Worm (Caenorhabditis elegans) whole organism, late embryonic: ENCODE measurements around the gene F11D11.3.

Experiments
- C38D4.7 ChIP-seq: fragments of 200-800 bp; sonication (Bioruptor generic); optimal IDR thresholded peaks from 2 replicates; lab custom pipeline; 2018; ENCODE audit warnings: mild to moderate bottlenecking, missing genetic modification characterization, moderate library complexity, missing compliant biosample characterization
- T23F11.4 ChIP-seq: fragments of 200-800 bp; sonication (Bioruptor generic); optimal IDR thresholded peaks from 2 replicates; lab custom pipeline; 2018; ENCODE audit warnings: mild to moderate bottlenecking, missing genetic modification characterization, missing compliant biosample characterization
- ama-1 ChIP-seq: fragments of 150-350 bp; optimal IDR thresholded peaks from 2 replicates; lab custom pipeline; 2014
- ceh-19 ChIP-seq: fragments of 200-800 bp; sonication (Bioruptor generic); optimal IDR thresholded peaks from 2 replicates; lab custom pipeline; 2018; ENCODE audit warnings: mild to moderate bottlenecking, missing genetic modification characterization, missing compliant biosample characterization
- ceh-34 ChIP-seq: sonication (generic microtip); optimal IDR thresholded peaks from 2 replicates; lab custom pipeline; 2016; ENCODE audit warnings: mild to moderate bottlenecking, missing genetic modification characterization, missing compliant biosample characterization
- ceh-45 ChIP-seq: fragments of 200-800 bp; sonication (Bioruptor generic); IDR thresholded peaks from 2 replicates; pipeline ENCODE4 v1.3.6; 2022; ENCODE audit warnings: missing genetic modification reagents, missing genetic modification characterization, missing compliant biosample characterization
- ceh-6 ChIP-seq: fragments of 200-800 bp; sonication (Bioruptor generic); optimal IDR thresholded peaks from 2 replicates; lab custom pipeline; 2018; ENCODE audit warnings: mild to moderate bottlenecking, missing genetic modification characterization, missing compliant biosample characterization
- che-1 ChIP-seq: sonication (generic microtip); optimal IDR thresholded peaks from 2 replicates; lab custom pipeline; 2016; ENCODE audit warnings: mild to moderate bottlenecking, missing genetic modification characterization, missing compliant biosample characterization
- eyg-1 ChIP-seq: sonication (generic microtip); optimal IDR thresholded peaks from 2 replicates; lab custom pipeline; 2016; ENCODE audit warnings: missing genotype, missing genetic modification characterization, missing compliant biosample characterization
- fkh-10 ChIP-seq: fragments of 150-350 bp; optimal IDR thresholded peaks from 2 replicates; lab custom pipeline; 2014; ENCODE audit warnings: missing biosample characterization, missing genetic modification reagents, missing genetic modification characterization
- hlh-13 ChIP-seq: fragments of 200-800 bp; sonication (Bioruptor generic); optimal IDR thresholded peaks from 2 replicates; lab custom pipeline; 2018; ENCODE audit warnings: mild to moderate bottlenecking, missing genetic modification characterization, missing compliant biosample characterization
- hlh-15 ChIP-seq: sonication (generic microtip); optimal IDR thresholded peaks from 2 replicates; lab custom pipeline; 2016; ENCODE audit warnings: missing genetic modification characterization, missing compliant biosample characterization
- hlh-8 ChIP-seq: sonication (generic microtip); optimal IDR thresholded peaks from 2 replicates; lab custom pipeline; 2016; ENCODE audit warnings: missing genotype, missing genetic modification characterization, missing compliant biosample characterization
- mec-3 ChIP-seq: sonication (generic microtip); optimal IDR thresholded peaks from 2 replicates; lab custom pipeline; 2016; ENCODE audit warnings: borderline replicate concordance, missing genetic modification characterization, missing compliant biosample characterization
- odd-2 ChIP-seq: sonication (generic microtip); optimal IDR thresholded peaks from 2 replicates; lab custom pipeline; 2017; ENCODE audit warnings: antibody characterized with exemption, mild to moderate bottlenecking, missing genetic modification characterization, missing compliant biosample characterization
- pqm-1 ChIP-seq: sonication (generic microtip); optimal IDR thresholded peaks from 2 replicates; lab custom pipeline; 2016; ENCODE audit warnings: missing genetic modification characterization, missing compliant biosample characterization
- pros-1 ChIP-seq: fragments of 150-350 bp; optimal IDR thresholded peaks from 2 replicates; lab custom pipeline; 2014; ENCODE audit warnings: missing biosample characterization, missing genetic modification reagents, missing genetic modification characterization
- ref-2 ChIP-seq: sonication (generic microtip); optimal IDR thresholded peaks from 2 replicates; lab custom pipeline; 2016; ENCODE audit warnings: missing genetic modification characterization, missing compliant biosample characterization
- rnt-1 ChIP-seq: sonication (generic microtip); optimal IDR thresholded peaks from 2 replicates; lab custom pipeline; 2016; ENCODE audit warnings: missing genetic modification characterization, missing compliant biosample characterization
- unc-3 ChIP-seq, 2 experiments: fragments of 200-800 bp in 1 of 2; sonication (Bioruptor generic) in 1 of 2; sonication (generic microtip) in 1 of 2; conservative IDR thresholded peaks in 1 of 2; optimal IDR thresholded peaks in 1 of 2; 2 replicates each; pipeline versions ENCODE4 v1.3.6 to Lab custom; 2016 to 2022; ENCODE audit warnings: missing compliant biosample characterization in 2 of 2, missing genetic modification characterization in 2 of 2, missing genetic modification reagents in 1 of 2
- unc-55 ChIP-seq: sonication (generic microtip); optimal IDR thresholded peaks from 2 replicates; lab custom pipeline; 2017; ENCODE audit warnings: missing biosample characterization, missing genetic modification reagents, missing genetic modification characterization
- unc-86 ChIP-seq: sonication (generic microtip); optimal IDR thresholded peaks from 2 replicates; lab custom pipeline; 2016; ENCODE audit warnings: missing genetic modification characterization, missing compliant biosample characterization
- zip-5 ChIP-seq: sonication (generic microtip); optimal IDR thresholded peaks from 2 replicates; lab custom pipeline; 2016; ENCODE audit warnings: missing genetic modification characterization, missing compliant biosample characterization

F11D11.3 gene

DNA sequence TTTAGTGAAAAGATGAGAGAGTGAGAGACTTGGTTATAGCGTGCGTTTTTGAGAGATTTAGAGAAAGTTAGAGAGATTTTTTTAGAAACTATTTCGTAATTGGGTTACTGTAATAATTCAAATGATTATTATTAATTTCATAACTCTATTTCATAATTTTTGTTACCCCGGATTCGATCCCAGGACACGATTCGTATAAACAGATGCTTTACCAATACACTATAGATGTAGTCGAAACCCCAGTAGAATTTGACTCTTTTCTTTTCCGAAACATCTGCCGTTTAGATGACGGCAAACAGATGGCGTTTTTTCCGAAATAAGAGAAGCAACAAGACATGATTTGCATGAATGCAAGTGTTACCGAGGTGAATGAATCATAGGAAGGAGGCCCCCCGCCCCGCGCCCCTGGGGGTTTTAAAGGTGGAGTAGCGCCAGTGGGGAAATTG, 50.0 kb downstream of the F11D11.3 start (continued):
- no peak for TF ChIP-seq eyg-1 (tag; lab: Kevin White, UChicago)
- no peak for TF ChIP-seq che-1 (tag; lab: Kevin White, UChicago)
- no peak for TF ChIP-seq pqm-1 (tag; lab: Kevin White, UChicago)

DNA sequence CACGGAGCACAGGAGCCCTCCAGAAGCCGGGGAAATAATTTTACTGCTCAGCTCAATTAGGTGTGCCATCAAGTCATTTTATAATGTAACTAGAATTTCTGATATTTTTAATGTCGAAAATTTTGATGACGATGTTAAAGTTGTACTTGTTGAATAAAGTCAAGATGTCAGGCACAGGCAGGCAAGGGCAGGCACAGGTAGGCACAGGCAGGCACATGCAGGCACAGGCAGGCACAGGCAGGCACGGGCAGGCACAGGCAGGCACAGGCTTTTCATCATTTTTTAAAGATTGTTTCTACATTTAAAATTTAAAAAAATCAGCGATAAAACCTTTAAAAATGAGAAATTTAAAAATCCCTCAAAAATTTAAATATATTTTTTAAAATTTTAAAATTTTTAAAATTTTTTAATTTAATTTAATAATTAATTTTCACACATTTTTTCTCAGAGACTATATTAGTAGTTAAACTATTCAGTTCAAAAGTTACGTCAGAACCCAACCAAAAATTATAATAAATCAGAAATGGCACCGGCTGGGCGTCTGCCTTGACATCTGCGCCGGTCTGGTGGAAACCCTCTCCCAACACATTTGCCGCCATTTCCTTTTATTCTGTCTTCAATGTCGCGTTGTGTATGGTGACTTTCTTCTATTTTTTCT, 50.7 kb downstream of the F11D11.3 start, which contains the start of gene Y17D7C.6:
Y17D7C.6 (plus strand) TSS at position 608 of the 658 bp plus-strand sequence.
- TF ChIP-seq ceh-19 (GFP tag; lab: Kevin White, UChicago) (peak; percentile 15), fkh-10 (GFP tag; lab: Kevin White, UChicago) (no peak)

DNA sequence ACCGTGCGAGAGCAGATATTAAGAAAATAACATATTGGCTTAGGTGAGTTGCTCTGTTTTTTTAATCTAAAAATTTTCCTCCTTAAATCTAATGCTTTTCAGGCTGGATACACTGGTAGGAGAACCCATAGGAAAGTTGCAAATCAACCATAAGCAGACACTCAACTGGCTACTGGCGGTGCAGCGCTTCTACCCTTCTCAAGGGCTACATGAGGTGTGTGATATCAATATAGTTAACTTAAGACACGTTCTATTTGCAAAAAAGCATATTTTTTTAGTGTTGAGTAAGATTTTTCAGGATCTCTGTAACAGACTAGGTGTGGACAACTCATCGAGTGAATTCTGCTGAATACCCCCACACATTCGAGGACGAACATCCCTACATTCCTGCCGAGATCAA, 52.1 kb downstream of the F11D11.3 start:
- TF ChIP-seq ceh-34 (tag; lab: Kevin White, UChicago), result no peak
- no peak for TF ChIP-seq unc-3 (GFP tag; conservative IDR thresholded peaks at IDR 0.05; lab: Robert Waterston, UW)
- TF ChIP-seq unc-3 (tag; optimal IDR thresholded peaks at IDR 0.05; lab: Kevin White, UChicago), result no peak
- no peak for TF ChIP-seq zip-5 (tag; lab: Kevin White, UChicago)
- no peak for TF ChIP-seq ceh-19 (GFP tag; lab: Kevin White, UChicago)
- no peak for TF ChIP-seq unc-55 (GFP tag; lab: Kevin White, UChicago)
- no peak for TF ChIP-seq ceh-45 (GFP tag; lab: Robert Waterston, UW)
- TF ChIP-seq hlh-8 (tag; lab: Kevin White, UChicago), result no peak
- no peak for TF ChIP-seq T23F11.4 (GFP tag; lab: Kevin White, UChicago)
- TF ChIP-seq pros-1 (tag; lab: Kevin White, UChicago), result no peak
- TF ChIP-seq ref-2 (tag; lab: Kevin White, UChicago), result no peak
- TF ChIP-seq hlh-13 (GFP tag; lab: Kevin White, UChicago), result no peak
- no peak for TF ChIP-seq mec-3 (tag; lab: Kevin White, UChicago)
- TF ChIP-seq ceh-6 (GFP tag; lab: Kevin White, UChicago), result no peak
- TF ChIP-seq eyg-1 (tag; lab: Kevin White, UChicago), result no peak
- TF ChIP-seq C38D4.7 (GFP tag; lab: Kevin White, UChicago), result no peak
- no peak for TF ChIP-seq ama-1 (lab: Kevin White, UChicago)
- TF ChIP-seq odd-2 (tag; lab: Kevin White, UChicago), result no peak
- TF ChIP-seq unc-86 (tag; lab: Kevin White, UChicago), result no peak
- TF ChIP-seq hlh-15 (tag; lab: Kevin White, UChicago), result no peak
- no peak for TF ChIP-seq rnt-1 (tag; lab: Kevin White, UChicago)
